Worm (Caenorhabditis elegans) whole organism, L4 larva: ENCODE measurements around the gene flp-12.

Experiments
- F26F4.8 ChIP-seq: fragments of 200-800 bp; sonication (Bioruptor generic); conservative IDR thresholded peaks from 2 replicates; pipeline ENCODE4 v1.3.6; 2022; ENCODE audit warnings: missing genetic modification characterization, missing compliant biosample characterization
- F37D6.2 ChIP-seq: sonication (generic microtip); optimal IDR thresholded peaks from 2 replicates; lab custom pipeline; 2016; ENCODE audit warnings: mild to moderate bottlenecking, missing genetic modification characterization, missing compliant biosample characterization
- T26A8.4 ChIP-seq: fragments of 200-800 bp; sonication (Bioruptor generic); IDR thresholded peaks from 2 replicates; pipeline ENCODE4 v1.3.6; 2022; ENCODE audit warnings: missing genetic modification characterization, missing compliant biosample characterization
- Y48G9A.11 ChIP-seq: fragments of 200-800 bp; sonication (Bioruptor generic); IDR thresholded peaks from 2 replicates; pipeline ENCODE4 v1.3.6; 2022; ENCODE audit warnings: missing genetic modification reagents, missing genetic modification characterization, missing compliant biosample characterization
- Y75B8A.6 ChIP-seq: fragments of 200-800 bp; sonication (Bioruptor generic); IDR thresholded peaks from 2 replicates; pipeline ENCODE4 v1.3.6; 2022; ENCODE audit warnings: missing genetic modification reagents, missing genetic modification characterization, missing compliant biosample characterization
- ZK337.2 ChIP-seq: fragments of 200-800 bp; sonication (Bioruptor generic); IDR thresholded peaks from 2 replicates; pipeline ENCODE4 v1.3.6; 2022; ENCODE audit warnings: missing genetic modification reagents, missing genetic modification characterization, missing compliant biosample characterization
- aha-1 ChIP-seq: fragments of 150-350 bp; peaks from one replicate; lab custom pipeline; 2014; ENCODE audit warnings: missing biosample characterization, missing genetic modification characterization
- aly-2 ChIP-seq: sonication (generic microtip); optimal IDR thresholded peaks from 2 replicates; lab custom pipeline; 2018; ENCODE audit warnings: missing biosample characterization, missing genetic modification characterization
- ama-1 ChIP-seq: fragments of 150-350 bp; optimal IDR thresholded peaks from 2 replicates; lab custom pipeline; 2014; ENCODE audit warnings: inconsistent platforms, mixed read lengths
- ceh-20 ChIP-seq: fragments of 200-800 bp; sonication (Bioruptor generic); IDR thresholded peaks from 2 replicates; pipeline ENCODE4 v1.3.6; 2022; ENCODE audit warnings: missing genetic modification reagents, missing genetic modification characterization, missing compliant biosample characterization
- ces-1 ChIP-seq: fragments of 150-350 bp; sonication (generic microtip); optimal IDR thresholded peaks from 4 replicates; lab custom pipeline; 2014; ENCODE audit warnings: missing biosample characterization, missing genetic modification reagents, missing genetic modification characterization
- ctbp-1 ChIP-seq: fragments of 200-800 bp; sonication (Bioruptor generic); IDR thresholded peaks from 2 replicates; pipeline ENCODE4 v1.3.6; 2022; ENCODE audit warnings: missing genetic modification reagents, missing genetic modification characterization, missing compliant biosample characterization
- daf-16 ChIP-seq, 3 experiments: sonication (generic microtip); optimal IDR thresholded peaks; 2 replicates each; lab custom pipeline; 2016 to 2017; ENCODE audit warnings: missing genetic modification characterization in 3 of 3, missing genetic modification reagents in 3 of 3, mild to moderate bottlenecking in 2 of 3, missing compliant biosample characterization in 2 of 3, missing biosample characterization in 1 of 3, moderate library complexity in 1 of 3
- daf-19 ChIP-seq: fragments of 200-800 bp; sonication (Bioruptor generic); conservative IDR thresholded peaks from 2 replicates; pipeline ENCODE4 v1.3.6; 2022; ENCODE audit warnings: missing genetic modification characterization, missing compliant biosample characterization
- daf-8 ChIP-seq: fragments of 200-800 bp; sonication (Bioruptor generic); IDR thresholded peaks from 2 replicates; pipeline ENCODE4 v1.3.6; 2022; ENCODE audit warnings: missing genetic modification characterization, missing compliant biosample characterization
- dmd-8 ChIP-seq: fragments of 200-800 bp; sonication (Bioruptor generic); IDR thresholded peaks from 2 replicates; pipeline ENCODE4 v1.3.6; 2022; ENCODE audit warnings: missing genetic modification characterization, missing compliant biosample characterization
- dpl-1 ChIP-seq: fragments of 150-350 bp; optimal IDR thresholded peaks from 2 replicates; lab custom pipeline; 2014; ENCODE audit warnings: missing biosample characterization, missing genetic modification reagents, missing genetic modification characterization
- dve-1 ChIP-seq: sonication (generic microtip); optimal IDR thresholded peaks from 2 replicates; lab custom pipeline; 2017; ENCODE audit warnings: antibody characterized with exemption, mild to moderate bottlenecking, missing genetic modification characterization, missing compliant biosample characterization; ENCODE audit not compliant: insufficient read depth
- fos-1 ChIP-seq: fragments of 150-350 bp; optimal IDR thresholded peaks from 2 replicates; lab custom pipeline; 2014; ENCODE audit warnings: missing biosample characterization, missing genetic modification characterization
- hif-1 ChIP-seq, 2 experiments: sonication (generic microtip); optimal IDR thresholded peaks; 2 replicates each; lab custom pipeline; 2016 to 2017; ENCODE audit warnings: missing compliant biosample characterization in 2 of 2, missing genetic modification characterization in 2 of 2, missing genetic modification reagents in 2 of 2, missing genotype in 2 of 2, mild to moderate bottlenecking in 1 of 2
- hlh-11 ChIP-seq: fragments of 200-800 bp; sonication (Bioruptor generic); optimal IDR thresholded peaks from 2 replicates; lab custom pipeline; 2018; ENCODE audit warnings: mild to moderate bottlenecking, missing genetic modification characterization, missing compliant biosample characterization
- hlh-30 ChIP-seq: sonication (generic microtip); optimal IDR thresholded peaks from 2 replicates; lab custom pipeline; 2017; ENCODE audit warnings: antibody characterized with exemption, mild to moderate bottlenecking, missing genetic modification characterization, missing compliant biosample characterization; ENCODE audit not compliant: insufficient read depth
- lin-38 ChIP-seq: fragments of 200-800 bp; sonication (Bioruptor generic); IDR thresholded peaks from 2 replicates; pipeline ENCODE4 v1.3.6; 2022; ENCODE audit warnings: missing genetic modification reagents, missing genetic modification characterization, missing compliant biosample characterization
- lsy-2 ChIP-seq, 2 experiments: fragments of 150-350 bp in 1 of 2; sonication (generic microtip) in 1 of 2; optimal IDR thresholded peaks; 2 replicates each; lab custom pipeline; 2014 to 2017; ENCODE audit warnings: missing biosample characterization in 2 of 2, missing genetic modification characterization in 2 of 2
- madf-5 ChIP-seq, 2 experiments: fragments of 200-800 bp; sonication (Bioruptor generic); IDR thresholded peaks; 2 replicates each; pipeline ENCODE4 v1.3.6; 2022; ENCODE audit warnings: missing compliant biosample characterization in 2 of 2, missing genetic modification characterization in 2 of 2
- mdl-1 ChIP-seq, 2 experiments: fragments of 150-350 bp in 1 of 2; sonication (generic microtip) in 1 of 2; optimal IDR thresholded peaks; 2 replicates each; lab custom pipeline; 2014 to 2017; ENCODE audit warnings: missing biosample characterization in 2 of 2, missing genetic modification characterization in 2 of 2
- mdt-29 ChIP-seq: fragments of 200-800 bp; sonication (Bioruptor generic); IDR thresholded peaks from 2 replicates; pipeline ENCODE4 v1.3.6; 2022; ENCODE audit warnings: missing genetic modification reagents, missing genetic modification characterization, missing compliant biosample characterization
- mes-2 ChIP-seq: sonication (generic microtip); optimal IDR thresholded peaks from 2 replicates; lab custom pipeline; 2016; ENCODE audit warnings: missing genotype, mild to moderate bottlenecking, missing genetic modification characterization, missing compliant biosample characterization; ENCODE audit not compliant: poor library complexity, severe bottlenecking
- nhr-10 ChIP-seq: fragments of 150-350 bp; optimal IDR thresholded peaks from 2 replicates; lab custom pipeline; 2014; ENCODE audit warnings: missing biosample characterization, missing genetic modification characterization
- nhr-11 ChIP-seq: fragments of 150-350 bp; optimal IDR thresholded peaks from 2 replicates; lab custom pipeline; 2014; ENCODE audit warnings: missing biosample characterization, missing genetic modification characterization
- nhr-25 ChIP-seq: sonication (generic microtip); optimal IDR thresholded peaks from 2 replicates; lab custom pipeline; 2017; ENCODE audit warnings: missing genetic modification characterization, mild to moderate bottlenecking, missing compliant biosample characterization, antibody characterized with exemption, moderate library complexity, borderline replicate concordance; ENCODE audit not compliant: insufficient read depth
- nhr-28 ChIP-seq: fragments of 150-350 bp; optimal IDR thresholded peaks from 2 replicates; lab custom pipeline; 2014; ENCODE audit warnings: missing biosample characterization, missing genetic modification characterization
- nhr-6 ChIP-seq: fragments of 150-350 bp; optimal IDR thresholded peaks from 2 replicates; lab custom pipeline; 2014; ENCODE audit warnings: missing biosample characterization, missing genetic modification characterization
- php-3 ChIP-seq: fragments of 200-800 bp; sonication (Bioruptor generic); IDR thresholded peaks from 2 replicates; pipeline ENCODE4 v1.3.6; 2022; ENCODE audit warnings: missing genetic modification reagents, missing genetic modification characterization, missing compliant biosample characterization
- sdz-12 ChIP-seq: fragments of 200-800 bp; sonication (Bioruptor generic); optimal IDR thresholded peaks from 2 replicates; lab custom pipeline; 2018; ENCODE audit warnings: mild to moderate bottlenecking, missing genetic modification characterization, missing compliant biosample characterization
- snpc-1.2 ChIP-seq: fragments of 200-800 bp; sonication (Bioruptor generic); IDR thresholded peaks from 2 replicates; pipeline ENCODE4 v1.3.6; 2022; ENCODE audit warnings: missing genetic modification reagents, missing genetic modification characterization, missing compliant biosample characterization
- tag-97 ChIP-seq: fragments of 200-800 bp; sonication (Bioruptor generic); IDR thresholded peaks from 2 replicates; pipeline ENCODE4 v1.3.6; 2022; ENCODE audit warnings: missing genetic modification characterization, missing compliant biosample characterization
- tra-1 ChIP-seq: fragments of 200-800 bp; sonication (Bioruptor generic); IDR thresholded peaks from 2 replicates; pipeline ENCODE4 v1.3.6; 2022; ENCODE audit warnings: missing genetic modification reagents, missing genetic modification characterization, missing compliant biosample characterization
- unc-130 ChIP-seq: sonication (generic microtip); optimal IDR thresholded peaks from 2 replicates; lab custom pipeline; 2016; ENCODE audit warnings: missing genetic modification reagents, missing genetic modification characterization, missing compliant biosample characterization
- unc-39 ChIP-seq: sonication (generic microtip); optimal IDR thresholded peaks from 2 replicates; lab custom pipeline; 2017; ENCODE audit warnings: missing biosample characterization, missing genetic modification characterization
- vab-7 ChIP-seq: fragments of 200-800 bp; sonication (Bioruptor generic); IDR thresholded peaks from 2 replicates; pipeline ENCODE4 v1.3.6; 2022; ENCODE audit warnings: missing genetic modification reagents, missing genetic modification characterization, missing compliant biosample characterization
- zfp-3 ChIP-seq: fragments of 200-800 bp; sonication (Bioruptor generic); conservative IDR thresholded peaks from 2 replicates; pipeline ENCODE4 v1.3.6; 2022; ENCODE audit warnings: missing genetic modification reagents, missing genetic modification characterization, missing compliant biosample characterization
- ztf-11 ChIP-seq: fragments of 150-350 bp; optimal IDR thresholded peaks from 2 replicates; lab custom pipeline; 2014; ENCODE audit warnings: missing biosample characterization, missing genetic modification characterization
- ztf-7 ChIP-seq: fragments of 150-350 bp; optimal IDR thresholded peaks from 2 replicates; lab custom pipeline; 2014; ENCODE audit warnings: missing biosample characterization, missing genetic modification characterization

The flp-12 gene

DNA sequence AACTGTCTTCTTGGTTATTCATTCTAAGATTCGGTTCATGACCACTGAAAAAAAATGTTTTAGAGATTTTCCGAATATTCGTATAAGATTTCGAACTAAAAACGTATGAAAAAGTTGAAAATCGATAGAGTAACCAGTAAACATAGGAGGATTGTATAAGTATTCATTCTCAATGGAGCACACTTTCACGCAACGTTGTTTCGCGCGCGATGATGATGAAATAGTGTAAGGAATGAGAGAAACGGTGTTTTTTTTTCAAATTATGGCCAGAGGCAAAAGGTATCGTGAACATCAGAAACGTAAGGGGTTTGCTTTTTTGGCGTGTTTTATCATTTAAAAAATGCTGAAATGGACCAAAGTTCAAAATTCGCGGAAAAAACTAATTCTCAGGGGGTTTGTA is 27.4 kb upstream of the flp-12 start, which contains the start of gene pqn-65:
Gene pqn-65, minus strand, starts transcription at position 54 of the 400 bp plus-strand sequence.
- TF ChIP-seq vab-7 (GFP tag; lab: Robert Waterston, UW): no peak
- no peak for TF ChIP-seq tra-1 (GFP tag; lab: Robert Waterston, UW)
- peak; percentile 9 for TF ChIP-seq dve-1 (tag; lab: Kevin White, UChicago)
- peak; percentile 50; the same call in 1 of the 2 replicates for TF ChIP-seq lin-38
- TF ChIP-seq aha-1 (tag; lab: Kevin White, UChicago): peak; percentile 60
- TF ChIP-seq ctbp-1 (GFP tag; lab: Robert Waterston, UW): no peak
- peak in 1 of 2 experiments; percentile 52 for TF ChIP-seq lsy-2 (tag; optimal IDR thresholded peaks at IDR 0.05; lab: Kevin White, UChicago)
- TF ChIP-seq daf-16 (GFP tag; optimal IDR thresholded peaks at IDR 0.05; lab: Kevin White, UChicago): no peak
- TF ChIP-seq daf-16 (tag; optimal IDR thresholded peaks at IDR 0.05; lab: Kevin White, UChicago): no peak
- no peak for TF ChIP-seq ceh-20 (GFP tag; lab: Robert Waterston, UW)
- TF ChIP-seq daf-8: no peak
- TF ChIP-seq nhr-11 (tag; lab: Kevin White, UChicago): no peak
- TF ChIP-seq madf-5 (GFP tag; IDR thresholded peaks at IDR 0.05; lab: Robert Waterston, UW): no peak
- no peak for TF ChIP-seq unc-39 (tag; lab: Kevin White, UChicago)
- no peak for TF ChIP-seq tag-97 (GFP tag; lab: Robert Waterston, UW)
- TF ChIP-seq hlh-11 (tag; lab: Kevin White, UChicago): no peak
- no peak for TF ChIP-seq dmd-8 (GFP tag; lab: Robert Waterston, UW)
- no peak for TF ChIP-seq ces-1 (GFP tag; lab: Kevin White, UChicago)
- no peak for TF ChIP-seq nhr-10
- TF ChIP-seq hif-1 (tag; optimal IDR thresholded peaks at IDR 0.05; lab: Kevin White, UChicago): no peak
- TF ChIP-seq unc-130 (GFP tag; lab: Kevin White, UChicago): no peak
- no peak for TF ChIP-seq mdl-1 (tag; optimal IDR thresholded peaks at IDR 0.05; lab: Kevin White, UChicago)
- TF ChIP-seq mes-2 (tag; lab: Kevin White, UChicago): peak; percentile 49
- TF ChIP-seq F26F4.8 (GFP tag; lab: Robert Waterston, UW): no peak
- TF ChIP-seq ZK337.2 (GFP tag; lab: Robert Waterston, UW): no peak
- TF ChIP-seq nhr-25: no peak
- no peak for TF ChIP-seq zfp-3
- no peak for TF ChIP-seq sdz-12 (GFP tag; lab: Kevin White, UChicago)
- no peak for TF ChIP-seq mdt-29 (GFP tag; lab: Robert Waterston, UW)
- TF ChIP-seq ama-1 (lab: Kevin White, UChicago): no peak
- TF ChIP-seq ztf-11 (tag; lab: Kevin White, UChicago): no peak
- peak; percentile 66 for TF ChIP-seq nhr-6 (tag; lab: Kevin White, UChicago)
- no peak for TF ChIP-seq T26A8.4 (GFP tag; lab: Robert Waterston, UW)
- TF ChIP-seq daf-19 (GFP tag; lab: Robert Waterston, UW): no peak
- no peak for TF ChIP-seq Y75B8A.6 (GFP tag; lab: Robert Waterston, UW)
- peak; percentile 44 for TF ChIP-seq dpl-1 (GFP tag; lab: Kevin White, UChicago)
- TF ChIP-seq nhr-28 (tag; lab: Kevin White, UChicago): peak; percentile 14
- TF ChIP-seq aly-2 (tag; lab: Kevin White, UChicago): no peak
- no peak for TF ChIP-seq ztf-7 (tag; lab: Kevin White, UChicago)
- no peak for TF ChIP-seq Y48G9A.11 (GFP tag; lab: Robert Waterston, UW)
- TF ChIP-seq F37D6.2 (tag; lab: Kevin White, UChicago): no peak
- no peak for TF ChIP-seq snpc-1.2
- TF ChIP-seq hlh-30 (tag; lab: Kevin White, UChicago): peak; percentile 7
- no peak for TF ChIP-seq fos-1 (tag; lab: Kevin White, UChicago)
- TF ChIP-seq php-3 (GFP tag; lab: Robert Waterston, UW): no peak
